Worm (Caenorhabditis elegans) whole organism, late embryonic: ENCODE data around the gene F44A2.7.

ENCODE experiments used
- Y22D7AL.16 ChIP-seq: sonication (generic microtip); optimal IDR thresholded peaks from 2 replicates; lab custom pipeline; 2016; ENCODE audit warnings: missing genetic modification characterization, missing compliant biosample characterization
- ahr-1 ChIP-seq: sonication (generic microtip); optimal IDR thresholded peaks from 2 replicates; lab custom pipeline; 2016; ENCODE audit warnings: missing genetic modification characterization, missing compliant biosample characterization
- ceh-9 ChIP-seq: sonication (generic microtip); optimal IDR thresholded peaks from 2 replicates; lab custom pipeline; 2016; ENCODE audit warnings: mild to moderate bottlenecking, missing genetic modification characterization, inconsistent platforms, missing compliant biosample characterization
- che-1 ChIP-seq: sonication (generic microtip); optimal IDR thresholded peaks from 2 replicates; lab custom pipeline; 2016; ENCODE audit warnings: mild to moderate bottlenecking, missing genetic modification characterization, missing compliant biosample characterization
- dmd-4 ChIP-seq: sonication (generic microtip); optimal IDR thresholded peaks from 2 replicates; lab custom pipeline; 2016; ENCODE audit warnings: borderline replicate concordance, missing genetic modification characterization, missing compliant biosample characterization
- elt-2 ChIP-seq: sonication (generic microtip); optimal IDR thresholded peaks from 2 replicates; lab custom pipeline; 2016; ENCODE audit warnings: missing genetic modification reagents, missing genetic modification characterization, missing compliant biosample characterization
- hlh-30 ChIP-seq: sonication (generic microtip); optimal IDR thresholded peaks from 2 replicates; lab custom pipeline; 2017; ENCODE audit warnings: antibody characterized with exemption, missing genetic modification characterization, missing compliant biosample characterization; ENCODE audit not compliant: insufficient read depth
- nhr-11 ChIP-seq: fragments of 150-350 bp; optimal IDR thresholded peaks from 2 replicates; lab custom pipeline; 2014; ENCODE audit warnings: missing biosample characterization, missing genetic modification characterization
- pha-4 ChIP-seq: fragments of 150-350 bp; optimal IDR thresholded peaks from 2 replicates; lab custom pipeline; 2018; ENCODE audit warnings: missing biosample characterization, missing genetic modification reagents, missing genetic modification characterization

- TF ChIP-seq nhr-11 (tag; lab: Kevin White, UChicago), result no peak
- no peak for TF ChIP-seq hlh-30 (tag; lab: Kevin White, UChicago)
- no peak for TF ChIP-seq Y22D7AL.16 (tag; lab: Kevin White, UChicago)
- TF ChIP-seq che-1, result no peak
- no peak for TF ChIP-seq pha-4 (tag; lab: Kevin White, UChicago)
- no peak for TF ChIP-seq elt-2 (tag; lab: Kevin White, UChicago)
- no peak for TF ChIP-seq ahr-1 (tag; lab: Kevin White, UChicago)
- no peak for TF ChIP-seq ceh-9 (tag; lab: Kevin White, UChicago)
- no peak for TF ChIP-seq dmd-4 (tag; lab: Kevin White, UChicago)
Measured at ce11 chrV:9324167-9324566, 2.9 kb downstream of the F44A2.7 start.
